Fruit fly (Drosophila melanogaster) whole organism, embryonic: ENCODE results near the gene CG10803.

Source experiments
- Bdp1 ChIP-seq: fragments of 200-800 bp; sonication (Bioruptor generic); optimal IDR thresholded peaks from 3 replicates; lab custom pipeline; 2016; ENCODE audit warnings: missing biosample characterization, missing genetic modification characterization
- CG11695 ChIP-seq: fragments of 200-800 bp; sonication (Bioruptor generic); IDR thresholded peaks from 3 replicates; pipeline ENCODE4 v1.3.6; 2022; ENCODE audit warnings: missing biosample characterization, missing genetic modification characterization
- CG14441 ChIP-seq: fragments of 200-800 bp; sonication (Bioruptor generic); IDR thresholded peaks from 2 replicates; pipeline ENCODE4 v1.3.6; 2022; ENCODE audit warnings: missing biosample characterization, missing genetic modification characterization
- CG15479 ChIP-seq: fragments of 200-800 bp; sonication (Bioruptor generic); optimal IDR thresholded peaks from 3 replicates; lab custom pipeline; 2019; ENCODE audit warnings: missing biosample characterization, mild to moderate bottlenecking, missing genetic modification characterization, moderate library complexity
- CG18476 ChIP-seq: fragments of 200-800 bp; sonication (Bioruptor generic); optimal IDR thresholded peaks from 2 replicates; lab custom pipeline; 2016; ENCODE audit warnings: missing biosample characterization, mild to moderate bottlenecking, missing genetic modification characterization
- CG18599 ChIP-seq: fragments of 200-800 bp; sonication (Bioruptor generic); optimal IDR thresholded peaks from 3 replicates; lab custom pipeline; 2017; ENCODE audit warnings: missing biosample characterization, missing genetic modification characterization, mild to moderate bottlenecking, moderate library complexity, missing genetic modification reagents
- CG2712 ChIP-seq: fragments of 200-800 bp; optimal IDR thresholded peaks from 3 replicates; lab custom pipeline; 2019; ENCODE audit warnings: missing biosample characterization, mild to moderate bottlenecking, missing genetic modification characterization, moderate library complexity
- CG3163 ChIP-seq: fragments of 200-800 bp; sonication (Bioruptor generic); optimal IDR thresholded peaks from 3 replicates; lab custom pipeline; 2016; ENCODE audit warnings: missing biosample characterization, missing genetic modification characterization
- CG32767 ChIP-seq: fragments of 200-800 bp; sonication (Bioruptor generic); IDR thresholded peaks from 2 replicates; pipeline ENCODE4 v1.3.6; 2022; ENCODE audit warnings: missing biosample characterization, missing genetic modification characterization
- CG42726 ChIP-seq: fragments of 200-800 bp; sonication (Bioruptor generic); IDR thresholded peaks from 2 replicates; pipeline ENCODE4 v1.3.6; 2022; ENCODE audit warnings: missing biosample characterization, missing genetic modification characterization; ENCODE audit not compliant: partially characterized antibody
- CG4360 ChIP-seq: fragments of 200-800 bp; sonication (Bioruptor generic); IDR thresholded peaks from 2 replicates; pipeline ENCODE4 v1.3.6; 2022; ENCODE audit warnings: missing biosample characterization, missing genetic modification characterization
- CG4707 ChIP-seq: fragments of 200-800 bp; sonication (Bioruptor generic); optimal IDR thresholded peaks from 2 replicates; lab custom pipeline; 2018; ENCODE audit warnings: missing biosample characterization, mild to moderate bottlenecking, missing genetic modification characterization, moderate library complexity
- CG4854 ChIP-seq: fragments of 200-800 bp; sonication (Bioruptor generic); optimal IDR thresholded peaks from 2 replicates; lab custom pipeline; 2016; ENCODE audit warnings: missing biosample characterization, missing genetic modification characterization, inconsistent platforms
- CG7786 ChIP-seq: fragments of 200-800 bp; sonication (Bioruptor generic); optimal IDR thresholded peaks from 2 replicates; lab custom pipeline; 2016; ENCODE audit warnings: missing biosample characterization, missing genetic modification characterization
- CG9437 ChIP-seq: fragments of 200-800 bp; sonication (Bioruptor generic); optimal IDR thresholded peaks from 2 replicates; lab custom pipeline; 2018; ENCODE audit warnings: missing biosample characterization, mild to moderate bottlenecking, missing genetic modification characterization
- D19B ChIP-seq: fragments of 200-800 bp; sonication (Bioruptor generic); optimal IDR thresholded peaks from 2 replicates; lab custom pipeline; 2017; ENCODE audit warnings: missing biosample characterization, mild to moderate bottlenecking, missing genetic modification characterization
- Doc3 ChIP-seq: fragments of 200-800 bp; sonication (Bioruptor generic); IDR thresholded peaks from 3 replicates; pipeline ENCODE4 v1.3.6; 2022; ENCODE audit warnings: missing biosample characterization, missing genetic modification characterization; ENCODE audit not compliant: partially characterized antibody
- Hand ChIP-seq: fragments of 200-800 bp; sonication (Bioruptor generic); optimal IDR thresholded peaks from 2 replicates; lab custom pipeline; 2017; ENCODE audit warnings: mild to moderate bottlenecking, missing biosample characterization, missing genetic modification reagents, missing genetic modification characterization
- MBD-R2 ChIP-seq: fragments of 200-800 bp; sonication (Bioruptor generic); IDR thresholded peaks from 2 replicates; pipeline ENCODE4 v1.3.6; 2022; ENCODE audit warnings: missing biosample characterization, missing genetic modification characterization
- Optix ChIP-seq: fragments of 200-800 bp; sonication (Bioruptor generic); IDR thresholded peaks from 3 replicates; pipeline ENCODE4 v1.3.6; 2022; ENCODE audit warnings: missing biosample characterization, missing genetic modification characterization
- cas ChIP-seq: fragments of 200-800 bp; sonication (Bioruptor generic); IDR thresholded peaks from 2 replicates; pipeline ENCODE4 v1.3.6; 2022; ENCODE audit warnings: missing biosample characterization, missing genetic modification characterization
- chinmo ChIP-seq: fragments of 200-800 bp; sonication (Bioruptor generic); IDR thresholded peaks from 4 replicates; pipeline ENCODE4 v1.3.6; 2022; ENCODE audit warnings: missing biosample characterization, missing genetic modification characterization; ENCODE audit not compliant: partially characterized antibody
- chm ChIP-seq: fragments of 200-800 bp; sonication (Bioruptor generic); IDR thresholded peaks from 2 replicates; pipeline ENCODE4 v1.3.6; 2022; ENCODE audit warnings: missing biosample characterization, missing genetic modification characterization
- ci ChIP-seq: fragments of 200-800 bp; sonication (Bioruptor generic); IDR thresholded peaks from 3 replicates; pipeline ENCODE4 v1.3.6; 2022; ENCODE audit warnings: missing biosample characterization, missing genetic modification characterization
- en ChIP-seq: fragments of 200-800 bp; sonication (Bioruptor generic); optimal IDR thresholded peaks from 2 replicates; lab custom pipeline; 2016; ENCODE audit warnings: missing biosample characterization, missing genetic modification characterization
- ewg ChIP-seq: fragments of 200-800 bp; sonication (Bioruptor generic); optimal IDR thresholded peaks from 3 replicates; lab custom pipeline; 2017; ENCODE audit warnings: mild to moderate bottlenecking, missing biosample characterization, missing genetic modification reagents, missing genetic modification characterization
- exex ChIP-seq: fragments of 200-800 bp; sonication (Bioruptor generic); optimal IDR thresholded peaks from 4 replicates; lab custom pipeline; 2018; ENCODE audit warnings: missing biosample characterization, mild to moderate bottlenecking, missing genetic modification characterization, moderate library complexity
- fru ChIP-seq: fragments of >200 bp; optimal IDR thresholded peaks from 2 replicates; lab custom pipeline; 2017
- gcm ChIP-seq: fragments of 200-800 bp; sonication (Bioruptor generic); optimal IDR thresholded peaks from 2 replicates; lab custom pipeline; 2019; ENCODE audit warnings: missing biosample characterization, mild to moderate bottlenecking, missing genetic modification characterization, moderate library complexity
- jing ChIP-seq: fragments of 200-800 bp; sonication (Bioruptor generic); optimal IDR thresholded peaks from 2 replicates; lab custom pipeline; 2018; ENCODE audit warnings: missing biosample characterization, mild to moderate bottlenecking, missing genetic modification characterization
- lbe ChIP-seq: fragments of 200-800 bp; sonication (Bioruptor generic); optimal IDR thresholded peaks from 2 replicates; lab custom pipeline; 2016; ENCODE audit warnings: missing biosample characterization, mild to moderate bottlenecking, missing genetic modification characterization
- maf-S ChIP-seq: fragments of 200-800 bp; sonication (Bioruptor generic); optimal IDR thresholded peaks from 2 replicates; lab custom pipeline; 2016; ENCODE audit warnings: missing biosample characterization, missing genetic modification characterization
- nom ChIP-seq: fragments of 200-800 bp; sonication (Bioruptor generic); optimal IDR thresholded peaks from 2 replicates; lab custom pipeline; 2017; ENCODE audit warnings: missing biosample characterization, missing genetic modification characterization, mild to moderate bottlenecking, moderate library complexity, missing genetic modification reagents
- peb ChIP-seq: fragments of 200-800 bp; sonication (Bioruptor generic); IDR thresholded peaks from 2 replicates; pipeline ENCODE4 v1.3.6; 2022; ENCODE audit warnings: missing biosample characterization, missing genetic modification characterization
- salm ChIP-seq: fragments of 200-800 bp; sonication (Bioruptor generic); optimal IDR thresholded peaks from 2 replicates; lab custom pipeline; 2018; ENCODE audit warnings: missing biosample characterization, mild to moderate bottlenecking, missing genetic modification characterization
- sd ChIP-seq: fragments of 200-800 bp; sonication (Bioruptor generic); optimal IDR thresholded peaks from 3 replicates; lab custom pipeline; 2018; ENCODE audit warnings: missing biosample characterization, mild to moderate bottlenecking, missing genetic modification characterization, moderate library complexity
- sna ChIP-seq: fragments of 200-800 bp; sonication (Bioruptor generic); IDR thresholded peaks from 2 replicates; pipeline ENCODE4 v1.3.6; 2022; ENCODE audit warnings: missing biosample characterization, missing genetic modification characterization; ENCODE audit not compliant: partially characterized antibody
- tin ChIP-seq: fragments of 200-800 bp; sonication (Bioruptor generic); optimal IDR thresholded peaks from 3 replicates; lab custom pipeline; 2016; ENCODE audit warnings: missing biosample characterization, missing genetic modification characterization
- trh ChIP-seq: fragments of 200-800 bp; sonication (Bioruptor generic); optimal IDR thresholded peaks from 2 replicates; lab custom pipeline; 2016; ENCODE audit warnings: missing biosample characterization, missing genetic modification characterization
- wek ChIP-seq: fragments of 200-800 bp; sonication (Bioruptor generic); optimal IDR thresholded peaks from 3 replicates; lab custom pipeline; 2018; ENCODE audit warnings: missing biosample characterization, mild to moderate bottlenecking, missing genetic modification characterization, moderate library complexity
- z ChIP-seq: fragments of 200-800 bp; sonication (Bioruptor generic); IDR thresholded peaks from 3 replicates; pipeline ENCODE4 v1.3.6; 2022; ENCODE audit warnings: missing biosample characterization, missing genetic modification characterization
- zen2 ChIP-seq: fragments of 200-800 bp; sonication (Bioruptor generic); IDR thresholded peaks from 3 replicates; pipeline ENCODE4 v1.3.6; 2022; ENCODE audit warnings: missing biosample characterization, missing genetic modification characterization; ENCODE audit not compliant: partially characterized antibody
- zf30C ChIP-seq: fragments of 200-800 bp; sonication (Bioruptor generic); optimal IDR thresholded peaks from 3 replicates; lab custom pipeline; 2018; ENCODE audit warnings: missing biosample characterization, mild to moderate bottlenecking, missing genetic modification characterization

The CG10803 gene

dm6 chrX:3451250-3451786, 34.1 kb upstream of the CG10803 start (continued):
- TF ChIP-seq nom (GFP tag; lab: Kevin White, UChicago) (peak; percentile 4), CG14441 (no peak), fru (no peak), chinmo (GFP tag; lab: Robert Waterston, UW) (peak; percentile 80; the same call in 3 of the 4 replicates), CG15479 (GFP tag; lab: Kevin White, UChicago) (no peak), CG18599 (GFP tag; lab: Kevin White, UChicago) (no peak), CG32767 (GFP tag; lab: Robert Waterston, UW) (no peak), CG4707 (GFP tag; lab: Kevin White, UChicago) (no peak), wek (GFP tag; lab: Kevin White, UChicago) (no peak), ci (no peak), CG18476 (no peak), zen2 (peak; percentile 56; the same call in 1 of the 3 replicates), zf30C (GFP tag; lab: Kevin White, UChicago) (no peak), MBD-R2 (GFP tag; lab: Robert Waterston, UW) (no peak), D19B (GFP tag; lab: Kevin White, UChicago) (no peak), tin (GFP tag; lab: Kevin White, UChicago) (no peak), sd (tag; lab: Kevin White, UChicago) (peak; percentile 14), salm (tag; lab: Kevin White, UChicago) (no peak), CG42726 (no peak), maf-S (GFP tag; lab: Kevin White, UChicago) (no peak), Doc3 (GFP tag; lab: Robert Waterston, UW) (no peak), trh (GFP tag; lab: Kevin White, UChicago) (no peak), gcm (no peak), exex (no peak), sna (GFP tag; lab: Robert Waterston, UW) (peak; percentile 26; the same call in 1 of the 2 replicates), CG4854 (no peak), lbe (GFP tag; lab: Kevin White, UChicago) (peak; percentile 26), jing (GFP tag; lab: Kevin White, UChicago) (no peak), z (peak; percentile 96), CG7786 (GFP tag; lab: Kevin White, UChicago) (no peak), cas (no peak), CG11695 (GFP tag; lab: Robert Waterston, UW) (no peak), peb (GFP tag; lab: Robert Waterston, UW) (no peak), chm (GFP tag; lab: Robert Waterston, UW) (no peak), CG3163 (peak; percentile 90), CG2712 (tag; lab: Kevin White, UChicago) (no peak), CG9437 (no peak), ewg (GFP tag; lab: Kevin White, UChicago) (no peak), Optix (GFP tag; lab: Robert Waterston, UW) (no peak), CG4360 (GFP tag; lab: Robert Waterston, UW) (no peak), en (no peak), Bdp1 (no peak), Hand (no peak)
- TF ChIP-seq, all 482 proteins: peak for 14
